Fruit fly (Drosophila melanogaster): ENCODE data around the gene Idh.

Idh gene

DNA sequence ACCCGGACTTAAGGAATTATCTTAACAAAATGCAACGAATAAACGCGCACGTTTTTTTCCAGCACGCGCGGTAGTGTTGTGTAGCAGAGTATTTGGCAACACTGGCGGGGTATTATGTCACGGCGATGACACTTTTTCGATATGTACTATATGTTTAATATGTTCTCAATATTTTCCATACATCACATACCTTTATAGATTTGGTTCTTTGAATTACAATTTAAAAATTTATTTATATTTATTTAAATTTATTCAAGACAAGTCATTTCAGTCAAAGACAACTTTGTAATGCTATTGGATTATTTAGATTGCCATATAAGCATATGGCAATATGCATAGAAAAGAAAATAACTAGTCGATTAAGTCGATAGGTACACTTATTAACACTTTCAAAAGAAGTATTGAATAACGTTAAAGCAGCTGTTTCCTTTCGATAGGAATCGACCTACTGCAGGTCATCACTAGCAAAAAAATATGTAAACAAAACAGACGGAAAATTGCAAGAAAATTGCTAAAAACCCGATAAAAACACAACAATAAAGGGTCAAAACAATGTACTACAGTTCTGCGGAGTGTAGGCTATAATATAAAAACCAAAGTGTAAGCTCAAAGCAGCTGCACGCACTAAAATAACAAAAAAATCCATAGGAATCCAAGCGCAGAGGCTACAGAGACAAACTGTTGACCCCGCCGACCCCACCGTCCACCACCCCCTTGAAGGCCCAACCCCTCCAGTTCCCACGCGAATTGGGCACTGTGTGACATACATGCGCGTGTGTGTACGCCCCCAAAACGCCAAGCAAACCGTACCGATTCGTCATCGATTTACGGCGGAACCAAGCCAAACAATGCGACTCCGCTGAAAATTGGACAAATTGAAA, 14.4 kb downstream of the Idh start, which contains the start of the genes CG7182 and GAPcenA (continued):
- TF ChIP-seq CG15073 (GFP tag; optimal IDR thresholded peaks at IDR 0.05): no peak
- no peak for TF ChIP-seq Sox100B (GFP tag; optimal IDR thresholded peaks at IDR 0.05)
- no peak for TF ChIP-seq abd-A (tag; optimal IDR thresholded peaks at IDR 0.05)
- TF ChIP-seq CG11504 (tag; optimal IDR thresholded peaks at IDR 0.05): no peak
- TF ChIP-seq shn (GFP tag; optimal IDR thresholded peaks at IDR 0.05): no peak
- TF ChIP-seq CG6813 (GFP tag; optimal IDR thresholded peaks at IDR 0.05): peak; percentile 13
- TF ChIP-seq CG2712 (tag; optimal IDR thresholded peaks at IDR 0.05): peak; percentile 82
- no peak for TF ChIP-seq CG31365 (tag; optimal IDR thresholded peaks at IDR 0.05)
- no peak for TF ChIP-seq CG34376 (GFP tag; optimal IDR thresholded peaks at IDR 0.05)
- TF ChIP-seq Dip2 (GFP tag; IDR thresholded peaks at IDR 0.05): no peak
- TF ChIP-seq Atf-2 (GFP tag; optimal IDR thresholded peaks at IDR 0.05): no peak
- TF ChIP-seq grau (tag; optimal IDR thresholded peaks at IDR 0.05): peak; percentile 76
- no peak for TF ChIP-seq CkIIα-i1 (GFP tag; IDR thresholded peaks at IDR 0.05)
- no peak for TF ChIP-seq kah (GFP tag; optimal IDR thresholded peaks at IDR 0.05)
- TF ChIP-seq dpn (GFP tag; optimal IDR thresholded peaks at IDR 0.05): peak; percentile 24 to 63
- TF ChIP-seq NFAT (GFP tag; IDR thresholded peaks at IDR 0.05): peak; percentile 36; the same call in 1 of the 2 replicates
- no peak for TF ChIP-seq zen2 (GFP tag; IDR thresholded peaks at IDR 0.05; ENCODE audit: partially characterized antibody)
- TF ChIP-seq CG17359 (tag; optimal IDR thresholded peaks at IDR 0.05): peak; percentile 69
- TF ChIP-seq HLH54F (GFP tag; optimal IDR thresholded peaks at IDR 0.05): peak; percentile 36
- TF ChIP-seq CG4404 (GFP tag; IDR thresholded peaks at IDR 0.05): peak; percentile 33
- TF ChIP-seq cwo (GFP tag; optimal IDR thresholded peaks at IDR 0.05): peak; percentile 63
- no peak for TF ChIP-seq stc (GFP tag; IDR thresholded peaks at IDR 0.05)
- TF ChIP-seq pfk (GFP tag; optimal IDR thresholded peaks at IDR 0.05): no peak
- no peak for TF ChIP-seq CG1529 (GFP tag; optimal IDR thresholded peaks at IDR 0.05)
- TF ChIP-seq CG18599 (GFP tag; optimal IDR thresholded peaks at IDR 0.05): peak; percentile 75
- peak; percentile 86 for TF ChIP-seq CoRest (tag; optimal IDR thresholded peaks at IDR 0.05)
- no peak for TF ChIP-seq lov (optimal IDR thresholded peaks at IDR 0.05)
- TF ChIP-seq lov (GFP tag; IDR thresholded peaks at IDR 0.05): no peak
- peak; percentile 39; the same call in 1 of the 3 replicates for TF ChIP-seq Aef1 (GFP tag; IDR thresholded peaks at IDR 0.05)
- peak; percentile 31 for TF ChIP-seq cg (GFP tag; optimal IDR thresholded peaks at IDR 0.05)
- TF ChIP-seq CG33557 (GFP tag; optimal IDR thresholded peaks at IDR 0.05): peak; percentile 76
- TF ChIP-seq ewg (GFP tag; optimal IDR thresholded peaks at IDR 0.05): peak; percentile 43
- peak; percentile 10 for TF ChIP-seq CG11398 (GFP tag; optimal IDR thresholded peaks at IDR 0.05)
- peak; percentile 2 for TF ChIP-seq CG10274 (GFP tag; optimal IDR thresholded peaks at IDR 0.05)
- TF ChIP-seq CG1233 (GFP tag; optimal IDR thresholded peaks at IDR 0.05): peak; percentile 73
- peak; percentile 76 for TF ChIP-seq Dek (tag; optimal IDR thresholded peaks at IDR 0.05)
- TF ChIP-seq Ets97D (GFP tag; optimal IDR thresholded peaks at IDR 0.05): peak; percentile 39
- TF ChIP-seq sqz (GFP tag; optimal IDR thresholded peaks at IDR 0.05): peak; percentile 76
- peak; percentile 56 for TF ChIP-seq CG18476 (GFP tag; optimal IDR thresholded peaks at IDR 0.05)
- peak; percentile 8 for TF ChIP-seq Hand (GFP tag; optimal IDR thresholded peaks at IDR 0.05)
- TF ChIP-seq rib (GFP tag; IDR thresholded peaks at IDR 0.05): no peak
- TF ChIP-seq dmrt99B (tag; optimal IDR thresholded peaks at IDR 0.05): peak; percentile 51
- TF ChIP-seq CG2120 (GFP tag; optimal IDR thresholded peaks at IDR 0.05): peak; percentile 70
- TF ChIP-seq dati (GFP tag; IDR thresholded peaks at IDR 0.05): no peak
- peak; percentile 41 for TF ChIP-seq CG11085 (GFP tag; IDR thresholded peaks at IDR 0.05)
- TF ChIP-seq BtbVII (GFP tag; optimal IDR thresholded peaks at IDR 0.05): peak; percentile 66
- TF ChIP-seq CG3281 (GFP tag; optimal IDR thresholded peaks at IDR 0.05): peak; percentile 67
- no peak for TF ChIP-seq CG17328 (GFP tag; IDR thresholded peaks at IDR 0.05)
- TF ChIP-seq slou (GFP tag; optimal IDR thresholded peaks at IDR 0.05): peak; percentile 16

Measured in whole organism, embryonic.